Worm (Caenorhabditis elegans) whole organism, L2 larva: ENCODE results near the gene ZK262.4.

ENCODE experiments used
- fos-1 ChIP-seq: fragments of 150-350 bp; optimal IDR thresholded peaks from 2 replicates; lab custom pipeline; 2014; ENCODE audit warnings: missing biosample characterization, missing genetic modification characterization
- mab-5 ChIP-seq: fragments of 150-350 bp; optimal IDR thresholded peaks from 2 replicates; lab custom pipeline; 2014; ENCODE audit warnings: missing biosample characterization, missing genetic modification characterization
- nhr-6 ChIP-seq: fragments of 150-350 bp; optimal IDR thresholded peaks from 2 replicates; lab custom pipeline; 2014; ENCODE audit warnings: missing biosample characterization, missing genetic modification characterization
- unc-55 ChIP-seq: fragments of 150-350 bp; sonication (generic microtip); optimal IDR thresholded peaks from 3 replicates; lab custom pipeline; 2014; ENCODE audit warnings: missing biosample characterization, missing genetic modification reagents, missing genetic modification characterization
- unc-62 ChIP-seq: fragments of 150-350 bp; optimal IDR thresholded peaks from 2 replicates; lab custom pipeline; 2014; ENCODE audit warnings: missing biosample characterization, missing genetic modification reagents, missing genetic modification characterization

- TF ChIP-seq nhr-6 (no peak), unc-62 (GFP tag; lab: Kevin White, UChicago) (no peak), fos-1 (tag; lab: Kevin White, UChicago) (no peak), unc-55 (no peak), mab-5 (tag; lab: Kevin White, UChicago) (no peak)
These were observed 11.5 kb downstream of the ZK262.4 start, which contains the start of gene ZK262.2 for ce11 chrV:18412887-18413286.
